Fruit fly (Drosophila melanogaster): ENCODE results near the gene ph-p.

ph-p gene

dm6 chrX:2161020-2161419 is 22.8 kb upstream of the ph-p start:
- TF ChIP-seq Smox (GFP tag; optimal IDR thresholded peaks at IDR 0.05) (no peak), eg (GFP tag; IDR thresholded peaks at IDR 0.05) (no peak), Ets21C (GFP tag; optimal IDR thresholded peaks at IDR 0.05) (no peak), CG11902 (GFP tag; optimal IDR thresholded peaks at IDR 0.05) (no peak), topi (GFP tag; optimal IDR thresholded peaks at IDR 0.05) (no peak), Eip75B (GFP tag; optimal IDR thresholded peaks at IDR 0.05) (no peak), pdm3 (GFP tag; optimal IDR thresholded peaks at IDR 0.05) (no peak), vri (GFP tag; optimal IDR thresholded peaks at IDR 0.05) (no peak), svp (GFP tag) (no peak), Sox15 (GFP tag; optimal IDR thresholded peaks at IDR 0.05) (no peak), CG11294 (GFP tag; IDR thresholded peaks at IDR 0.05) (no peak), net (GFP tag; optimal IDR thresholded peaks at IDR 0.05) (no peak), lz (GFP tag; optimal IDR thresholded peaks at IDR 0.05) (no peak), Blimp-1 (GFP tag; optimal IDR thresholded peaks at IDR 0.05) (no peak), Hr4 (GFP tag; optimal IDR thresholded peaks at IDR 0.05) (no peak), Ets96B (tag; optimal IDR thresholded peaks at IDR 0.05) (no peak), Hr39 (GFP tag; optimal IDR thresholded peaks at IDR 0.05) (no peak)

dm6 chrX:2158668-2159163 is 20.5 kb upstream of the ph-p start, which contains the start of gene wapl:
Gene wapl (minus strand): TSS chrX:2158983.
- TF ChIP-seq CG32006 (GFP tag; optimal IDR thresholded peaks at IDR 0.05) (no peak), CG3919 (GFP tag; optimal IDR thresholded peaks at IDR 0.05) (peak; percentile 26), CG10631 (GFP tag; optimal IDR thresholded peaks at IDR 0.05) (no peak), cyc (GFP tag; optimal IDR thresholded peaks at IDR 0.05) (peak; percentile 10), Hr39 (GFP tag; optimal IDR thresholded peaks at IDR 0.05) (peak; percentile 32), CG6276 (GFP tag; optimal IDR thresholded peaks at IDR 0.05) (peak; percentile 19), esn (GFP tag; optimal IDR thresholded peaks at IDR 0.05) (peak; percentile 34), CG31627 (GFP tag; optimal IDR thresholded peaks at IDR 0.05) (no peak), topi (GFP tag; optimal IDR thresholded peaks at IDR 0.05) (no peak), CG1621 (tag; optimal IDR thresholded peaks at IDR 0.05) (no peak), Gug (GFP tag; IDR thresholded peaks at IDR 0.05) (no peak), acj6 (GFP tag; optimal IDR thresholded peaks at IDR 0.05) (no peak), svp (GFP tag) (peak; percentile 26), Ets21C (GFP tag; optimal IDR thresholded peaks at IDR 0.05) (no peak), net (GFP tag; optimal IDR thresholded peaks at IDR 0.05) (no peak), dac (GFP tag; optimal IDR thresholded peaks at IDR 0.05) (no peak), Sox14 (GFP tag; optimal IDR thresholded peaks at IDR 0.05) (peak; percentile 7), Eip78C (GFP tag) (peak; percentile 51), achi (GFP tag; optimal IDR thresholded peaks at IDR 0.05) (no peak)

dm6 chrX:2157929-2158610 is 19.9 kb upstream of the ph-p start:
- TF ChIP-seq CG11294 (GFP tag; IDR thresholded peaks at IDR 0.05) (no peak), CG3919 (GFP tag; optimal IDR thresholded peaks at IDR 0.05) (no peak), CG6276 (GFP tag; optimal IDR thresholded peaks at IDR 0.05) (no peak), Eip78C (GFP tag) (peak; percentile 22), CG1621 (tag; optimal IDR thresholded peaks at IDR 0.05) (no peak), Hr4 (GFP tag; optimal IDR thresholded peaks at IDR 0.05) (no peak), Gug (GFP tag; IDR thresholded peaks at IDR 0.05) (no peak), net (GFP tag; optimal IDR thresholded peaks at IDR 0.05) (no peak), CG4318 (GFP tag; optimal IDR thresholded peaks at IDR 0.05) (no peak), Hr39 (GFP tag; optimal IDR thresholded peaks at IDR 0.05) (no peak), Blimp-1 (GFP tag; optimal IDR thresholded peaks at IDR 0.05) (no peak), topi (GFP tag; optimal IDR thresholded peaks at IDR 0.05) (no peak), CG8119 (GFP tag; IDR thresholded peaks at IDR 0.05) (0 out of 3 replicates have a peak, but pooled peaks have one; percentile 32), CG8632 (GFP tag; optimal IDR thresholded peaks at IDR 0.05) (no peak), CG6854 (GFP tag; optimal IDR thresholded peaks at IDR 0.05) (no peak), CG32006 (GFP tag; optimal IDR thresholded peaks at IDR 0.05) (peak; percentile 4), Ets21C (GFP tag; optimal IDR thresholded peaks at IDR 0.05) (no peak), Smox (GFP tag; optimal IDR thresholded peaks at IDR 0.05) (no peak), CG31627 (GFP tag; optimal IDR thresholded peaks at IDR 0.05) (no peak), fkh (GFP tag; optimal IDR thresholded peaks at IDR 0.05) (peak; percentile 42), pdm3 (GFP tag; optimal IDR thresholded peaks at IDR 0.05) (no peak), spab (GFP tag; optimal IDR thresholded peaks at IDR 0.05) (no peak), Ets96B (tag; optimal IDR thresholded peaks at IDR 0.05) (no peak), eg (GFP tag; IDR thresholded peaks at IDR 0.05) (no peak), ss (GFP tag; optimal IDR thresholded peaks at IDR 0.05) (peak in 1 of 2 experiments; percentile 41), esn (GFP tag; optimal IDR thresholded peaks at IDR 0.05) (peak; percentile 1), Met (GFP tag; optimal IDR thresholded peaks at IDR 0.05) (no peak), acj6 (GFP tag; optimal IDR thresholded peaks at IDR 0.05) (no peak), Sox14 (GFP tag; optimal IDR thresholded peaks at IDR 0.05) (peak; percentile 17), CG8319 (GFP tag; optimal IDR thresholded peaks at IDR 0.05) (no peak), dac (GFP tag; optimal IDR thresholded peaks at IDR 0.05) (peak; percentile 18)

Measured in whole organism, prepupa.